Fruit fly (Drosophila melanogaster): ENCODE measurements around the gene CG7430.

DNA sequence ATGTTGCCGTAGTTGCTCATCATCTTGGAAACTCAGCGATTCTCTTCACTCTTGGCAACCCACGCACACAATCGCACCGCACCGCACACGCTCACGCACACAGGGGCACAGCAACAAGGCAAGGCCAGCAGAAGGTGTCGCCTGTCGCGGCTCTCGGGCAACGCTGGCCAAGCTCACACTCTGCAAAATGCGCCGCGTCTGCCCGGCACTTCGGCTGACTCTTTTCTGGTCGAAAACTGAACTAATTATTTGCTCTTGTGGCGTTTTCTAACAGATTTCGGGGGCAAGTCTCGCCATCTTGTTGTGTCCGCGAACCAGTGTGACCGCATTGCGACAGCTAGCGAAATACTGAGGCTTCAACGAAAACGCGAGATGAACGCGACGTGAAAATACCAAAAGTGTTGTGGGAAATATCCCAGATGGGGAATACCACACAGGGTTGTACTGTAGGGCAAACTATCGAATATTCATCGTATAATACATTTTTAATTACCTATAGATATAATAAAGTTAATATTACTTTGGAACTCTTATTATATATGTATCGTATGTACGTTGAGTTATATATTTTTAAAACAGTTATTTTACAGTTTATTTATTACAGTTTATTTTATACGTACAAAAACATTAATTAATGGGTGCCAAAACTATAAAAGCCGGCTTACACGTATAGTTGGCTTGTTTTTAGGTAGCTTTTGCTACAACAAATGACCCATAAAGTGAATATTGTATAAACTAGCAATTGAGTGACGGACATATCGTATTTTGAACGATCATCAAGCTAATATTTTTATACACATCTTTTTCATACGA is at the start of gene CG7430, which contains the start of gene MED19:
- TF ChIP-seq Clk (GFP tag; optimal IDR thresholded peaks at IDR 0.05) = no peak
- peak; percentile 50 for TF ChIP-seq cic (GFP tag; optimal IDR thresholded peaks at IDR 0.05)
- TF ChIP-seq CG7101 (tag; optimal IDR thresholded peaks at IDR 0.05) = peak; percentile 41
- no peak for TF ChIP-seq Crg-1 (GFP tag; optimal IDR thresholded peaks at IDR 0.05)
- peak; percentile 58 for TF ChIP-seq Mnt (GFP tag; optimal IDR thresholded peaks at IDR 0.05)
- TF ChIP-seq bab1 (GFP tag; optimal IDR thresholded peaks at IDR 0.05) = peak; percentile 78

Measured in whole organism, adult.